Worm (Caenorhabditis elegans): ENCODE results near the gene C33A11.2.

DNA sequence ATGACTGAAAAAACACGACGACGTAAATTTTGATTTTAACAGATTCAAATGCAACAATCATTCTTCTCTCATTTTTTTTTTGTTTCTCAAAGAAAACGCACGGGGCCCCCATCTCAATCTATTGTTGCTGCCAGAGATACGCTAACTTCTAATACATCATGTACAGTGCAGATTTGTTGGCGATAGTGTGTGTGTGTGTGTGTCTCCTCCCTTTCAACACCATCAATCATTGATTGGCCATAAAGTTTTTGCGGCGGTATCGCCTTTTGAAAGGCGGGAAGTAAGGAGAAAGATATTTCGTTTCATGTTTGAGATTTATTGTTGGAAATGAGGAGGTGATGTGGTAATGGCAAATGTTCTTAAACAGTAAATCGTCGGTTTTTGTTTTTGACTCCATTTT, 38.6 kb upstream of the C33A11.2 start:
- no peak for TF ChIP-seq flt-1 (GFP tag; IDR thresholded peaks at IDR 0.05)
- TF ChIP-seq klf-2 (GFP tag; conservative IDR thresholded peaks at IDR 0.05): no peak
- no peak for TF ChIP-seq T22C8.4 (GFP tag; IDR thresholded peaks at IDR 0.05)
- TF ChIP-seq tab-1 (GFP tag; IDR thresholded peaks at IDR 0.05): no peak
- no peak for TF ChIP-seq ref-1 (GFP tag; conservative IDR thresholded peaks at IDR 0.05)
- no peak for TF ChIP-seq ztf-23 (GFP tag; IDR thresholded peaks at IDR 0.05)

All from whole organism, midembryonic.